Fruit fly (Drosophila melanogaster): ENCODE results near the gene CG7884.
A peak's percentile ranks its signal among the peaks of the same experiment; 100 is the strongest.

CG7884 gene

DNA sequence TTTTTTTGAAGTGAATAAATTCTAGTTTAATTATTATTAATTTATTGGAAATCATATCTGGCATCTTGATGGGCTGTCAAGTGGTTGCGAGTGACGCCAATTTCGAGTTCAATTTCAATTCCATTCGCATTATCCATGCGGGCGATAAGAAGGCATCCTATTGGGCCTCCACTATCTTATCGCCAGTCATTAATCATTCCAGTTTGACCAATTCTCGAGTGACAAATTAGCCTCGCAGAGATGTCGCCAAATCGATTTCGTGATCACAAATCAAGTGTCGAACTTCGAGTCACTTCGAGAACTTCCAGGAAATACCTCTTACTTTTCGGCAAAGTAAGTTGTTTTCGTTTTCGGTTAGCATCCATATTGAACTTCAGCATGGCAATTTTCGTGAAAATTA lies 3.8 kb upstream of the CG7884 start:
- no peak for TF ChIP-seq vri (GFP tag; optimal IDR thresholded peaks at IDR 0.05)
- no peak for TF ChIP-seq Smox (GFP tag; optimal IDR thresholded peaks at IDR 0.05)

DNA sequence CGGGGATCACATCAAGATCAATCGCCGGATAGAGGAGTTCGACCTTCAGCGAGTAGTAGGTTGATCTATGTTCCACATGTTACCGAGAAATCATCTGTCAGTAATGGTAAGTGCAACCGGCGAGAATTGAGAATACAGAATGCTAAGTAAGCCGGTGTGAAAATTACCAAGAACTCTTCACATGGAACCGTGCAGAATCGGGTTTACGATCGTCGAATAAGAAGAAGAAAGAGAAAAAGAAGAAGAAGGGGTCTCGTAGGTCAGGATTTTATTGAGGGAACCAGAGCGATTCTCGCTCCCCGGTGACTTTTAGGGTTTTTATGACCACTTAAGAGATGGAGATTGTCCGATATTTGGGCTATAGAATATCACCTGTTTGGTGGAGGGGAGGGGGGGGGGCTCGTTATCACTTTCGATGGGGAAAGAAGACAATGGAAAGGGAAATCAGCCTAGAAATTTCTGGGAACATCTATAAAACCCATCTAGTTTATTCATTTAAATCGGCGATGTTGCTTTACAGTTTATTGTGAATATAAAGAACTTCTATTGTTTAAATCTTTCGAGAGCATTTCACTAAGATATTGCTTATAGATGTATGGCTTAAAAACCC lies 646 bp downstream of the CG7884 start:
- TF ChIP-seq CG1621 (tag; optimal IDR thresholded peaks at IDR 0.05): no peak
- no peak for TF ChIP-seq CG8119 (GFP tag; IDR thresholded peaks at IDR 0.05)
- peak; percentile 47 for TF ChIP-seq svp (GFP tag)
- no peak for TF ChIP-seq vri (GFP tag; optimal IDR thresholded peaks at IDR 0.05)

DNA sequence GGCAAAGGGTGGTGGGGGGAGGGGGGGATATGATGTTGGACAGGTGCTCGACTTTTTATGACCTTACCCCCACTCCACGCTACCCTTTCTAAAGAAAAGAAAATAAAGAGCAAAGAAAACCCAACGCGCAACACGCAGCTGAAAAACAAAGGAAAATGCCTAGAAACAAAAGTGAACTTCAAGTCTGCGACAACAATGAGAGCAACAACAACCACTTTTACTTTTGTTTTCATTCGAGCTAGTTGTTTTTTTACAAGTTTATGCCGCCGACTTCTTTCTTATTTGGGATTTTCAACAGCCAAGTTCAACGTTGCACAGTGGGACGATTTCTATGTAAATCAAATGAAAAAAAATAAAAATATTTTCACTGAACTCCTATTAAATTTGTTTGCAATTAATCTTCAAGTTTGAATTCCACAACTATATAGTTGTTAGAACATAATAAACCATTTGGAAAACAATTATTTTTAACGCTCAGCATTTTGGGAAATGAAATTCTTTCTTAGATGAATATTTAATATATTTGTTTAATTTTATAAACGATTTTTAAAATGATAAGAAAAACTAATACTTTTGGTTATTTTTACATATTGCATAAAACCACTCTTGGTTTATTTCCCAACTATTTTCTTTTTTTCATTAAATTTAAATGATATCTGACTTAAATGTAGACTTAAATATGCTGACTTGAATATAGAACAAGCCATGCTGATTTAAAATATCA lies 4.3 kb downstream of the CG7884 start:
- TF ChIP-seq Sox14 (GFP tag; optimal IDR thresholded peaks at IDR 0.05): no peak
- peak; percentile 55; the same call in 1 of the 3 replicates for TF ChIP-seq CG8119 (GFP tag; IDR thresholded peaks at IDR 0.05)
- peak; percentile 71 for TF ChIP-seq CG34406 (GFP tag; optimal IDR thresholded peaks at IDR 0.05)
- TF ChIP-seq CG11902 (GFP tag; optimal IDR thresholded peaks at IDR 0.05): no peak
- TF ChIP-seq CG3032 (tag; optimal IDR thresholded peaks at IDR 0.05): peak; percentile 65
- peak in 1 of 2 experiments; percentile 70 for TF ChIP-seq ss (GFP tag; optimal IDR thresholded peaks at IDR 0.05)
- peak; percentile 54 for TF ChIP-seq OdsH (GFP tag; optimal IDR thresholded peaks at IDR 0.05)
- peak; percentile 32 for TF ChIP-seq CG11762 (GFP tag; optimal IDR thresholded peaks at IDR 0.05; ENCODE audit: insufficient read depth)
- TF ChIP-seq fd59A (GFP tag; optimal IDR thresholded peaks at IDR 0.05): peak; percentile 39
- TF ChIP-seq Ets96B (tag; optimal IDR thresholded peaks at IDR 0.05): peak; percentile 56
- 0 out of 3 replicates have a peak, but pooled peaks have one; percentile 27 for TF ChIP-seq eg (GFP tag; IDR thresholded peaks at IDR 0.05)
- peak; percentile 7 for TF ChIP-seq dsx (GFP tag; optimal IDR thresholded peaks at IDR 0.05; ENCODE audit: poor library complexity, severe bottlenecking)
- TF ChIP-seq vri (GFP tag; optimal IDR thresholded peaks at IDR 0.05): no peak
- no peak for TF ChIP-seq Gug (GFP tag; IDR thresholded peaks at IDR 0.05)
- TF ChIP-seq acj6 (GFP tag; optimal IDR thresholded peaks at IDR 0.05): peak; percentile 46
- TF ChIP-seq CG11294 (GFP tag; IDR thresholded peaks at IDR 0.05): no peak
- peak; percentile 39 for TF ChIP-seq lz (GFP tag; optimal IDR thresholded peaks at IDR 0.05)
- peak; percentile 60 for TF ChIP-seq achi (GFP tag; optimal IDR thresholded peaks at IDR 0.05)
- peak; percentile 37 for TF ChIP-seq Hr4 (GFP tag; optimal IDR thresholded peaks at IDR 0.05)
- peak; percentile 50 for TF ChIP-seq CG3919 (GFP tag; optimal IDR thresholded peaks at IDR 0.05)
- TF ChIP-seq fd85E (GFP tag; optimal IDR thresholded peaks at IDR 0.05): no peak
- peak; percentile 89 for TF ChIP-seq Eip78C (GFP tag)
- no peak for TF ChIP-seq svp (GFP tag)
- no peak for TF ChIP-seq fkh (GFP tag; optimal IDR thresholded peaks at IDR 0.05)
- TF ChIP-seq Eip75B (GFP tag; optimal IDR thresholded peaks at IDR 0.05): peak; percentile 37
- peak; percentile 37 for TF ChIP-seq pdm3 (GFP tag; optimal IDR thresholded peaks at IDR 0.05)
- peak; percentile 61 for TF ChIP-seq esn (GFP tag; optimal IDR thresholded peaks at IDR 0.05)
- peak; percentile 33 for TF ChIP-seq Lpt (GFP tag; optimal IDR thresholded peaks at IDR 0.05)
- peak; percentile 46 for TF ChIP-seq CG15336 (GFP tag; IDR thresholded peaks at IDR 0.05)
- peak; percentile 74 for TF ChIP-seq CG6808 (GFP tag; optimal IDR thresholded peaks at IDR 0.05)
- TF ChIP-seq cyc (GFP tag; optimal IDR thresholded peaks at IDR 0.05): no peak
- TF ChIP-seq dac (GFP tag; optimal IDR thresholded peaks at IDR 0.05): peak; percentile 11
- TF ChIP-seq CG16779 (tag; optimal IDR thresholded peaks at IDR 0.05): peak; percentile 35
- TF ChIP-seq Blimp-1 (GFP tag; optimal IDR thresholded peaks at IDR 0.05): no peak
- TF ChIP-seq CG6792 (GFP tag; optimal IDR thresholded peaks at IDR 0.05): peak; percentile 34
- no peak for TF ChIP-seq Sox15 (GFP tag; optimal IDR thresholded peaks at IDR 0.05)
- TF ChIP-seq Met (GFP tag; optimal IDR thresholded peaks at IDR 0.05): peak; percentile 18
- TF ChIP-seq Sox102F (GFP tag; optimal IDR thresholded peaks at IDR 0.05): no peak
- no peak for TF ChIP-seq Ets21C (GFP tag; optimal IDR thresholded peaks at IDR 0.05)
- TF ChIP-seq CG4318 (GFP tag; optimal IDR thresholded peaks at IDR 0.05): peak; percentile 75
- TF ChIP-seq CG10669 (GFP tag; optimal IDR thresholded peaks at IDR 0.05): peak; percentile 40
- TF ChIP-seq topi (GFP tag; optimal IDR thresholded peaks at IDR 0.05): peak; percentile 41
- TF ChIP-seq CG31627 (GFP tag; optimal IDR thresholded peaks at IDR 0.05): no peak
